Fruit fly (Drosophila melanogaster): ENCODE results near the gene CG43844.

The CG43844 gene

dm6 chr3R:21856098-21856872 lies 33.1 kb upstream of the CG43844 start, which contains the start of gene glec (continued):
- no peak for TF ChIP-seq Gug (GFP tag; IDR thresholded peaks at IDR 0.05)
- no peak for TF ChIP-seq CG11762 (GFP tag; optimal IDR thresholded peaks at IDR 0.05; ENCODE audit: insufficient read depth)
- peak; percentile 65 for TF ChIP-seq eg (GFP tag; IDR thresholded peaks at IDR 0.05)
- TF ChIP-seq fd85E (GFP tag; optimal IDR thresholded peaks at IDR 0.05) = peak; percentile 1
- TF ChIP-seq CG6808 (GFP tag; optimal IDR thresholded peaks at IDR 0.05) = no peak
- no peak for TF ChIP-seq Ets21C (GFP tag; optimal IDR thresholded peaks at IDR 0.05)
- TF ChIP-seq vri (GFP tag; optimal IDR thresholded peaks at IDR 0.05) = peak; percentile 71
- TF ChIP-seq CG8119 (GFP tag; IDR thresholded peaks at IDR 0.05) = peak; percentile 64
- TF ChIP-seq salr (GFP tag; optimal IDR thresholded peaks at IDR 0.05) = peak in 1 of 2 experiments; percentile 58
- no peak for TF ChIP-seq CG11902 (GFP tag; optimal IDR thresholded peaks at IDR 0.05)
- TF ChIP-seq dac (GFP tag; optimal IDR thresholded peaks at IDR 0.05) = peak; percentile 33
- TF ChIP-seq CG1621 (tag; optimal IDR thresholded peaks at IDR 0.05) = peak; percentile 31
- TF ChIP-seq CG10669 (GFP tag; optimal IDR thresholded peaks at IDR 0.05) = no peak
- TF ChIP-seq CG10631 (GFP tag; optimal IDR thresholded peaks at IDR 0.05) = peak; percentile 42
- peak; percentile 99 for TF ChIP-seq Blimp-1 (GFP tag; optimal IDR thresholded peaks at IDR 0.05)
- TF ChIP-seq Lpt (GFP tag; optimal IDR thresholded peaks at IDR 0.05) = peak; percentile 27
- no peak for TF ChIP-seq CG8632 (GFP tag; optimal IDR thresholded peaks at IDR 0.05)
- TF ChIP-seq CG6276 (GFP tag; optimal IDR thresholded peaks at IDR 0.05) = peak; percentile 14
- TF ChIP-seq Smox (GFP tag; optimal IDR thresholded peaks at IDR 0.05) = peak; percentile 77
- TF ChIP-seq CG34406 (GFP tag; optimal IDR thresholded peaks at IDR 0.05) = peak; percentile 22
- peak; percentile 8 for TF ChIP-seq CG4318 (GFP tag; optimal IDR thresholded peaks at IDR 0.05)
- peak; percentile 69 for TF ChIP-seq acj6 (GFP tag; optimal IDR thresholded peaks at IDR 0.05)
- peak; percentile 65 for TF ChIP-seq esn (GFP tag; optimal IDR thresholded peaks at IDR 0.05)
- TF ChIP-seq CG32006 (GFP tag; optimal IDR thresholded peaks at IDR 0.05) = peak; percentile 60
- peak; percentile 69 for TF ChIP-seq Hr4 (GFP tag; optimal IDR thresholded peaks at IDR 0.05)
- no peak for TF ChIP-seq fkh (GFP tag; optimal IDR thresholded peaks at IDR 0.05)
- TF ChIP-seq svp (GFP tag) = peak; percentile 84
- peak; percentile 44 for TF ChIP-seq CG3919 (GFP tag; optimal IDR thresholded peaks at IDR 0.05)
- TF ChIP-seq CG16779 (tag; optimal IDR thresholded peaks at IDR 0.05) = peak; percentile 27
- TF ChIP-seq Hr38 (GFP tag; optimal IDR thresholded peaks at IDR 0.05) = no peak
- no peak for TF ChIP-seq fd59A (GFP tag; optimal IDR thresholded peaks at IDR 0.05)
- no peak for TF ChIP-seq Ets96B (tag; optimal IDR thresholded peaks at IDR 0.05)
- TF ChIP-seq Sox15 (GFP tag; optimal IDR thresholded peaks at IDR 0.05) = peak; percentile 11
- peak; percentile 72 for TF ChIP-seq Met (GFP tag; optimal IDR thresholded peaks at IDR 0.05)
- TF ChIP-seq topi (GFP tag; optimal IDR thresholded peaks at IDR 0.05) = peak; percentile 36
- peak; percentile 72 for TF ChIP-seq achi (GFP tag; optimal IDR thresholded peaks at IDR 0.05)
- peak; percentile 35 for TF ChIP-seq net (GFP tag; optimal IDR thresholded peaks at IDR 0.05)
- TF ChIP-seq CG11294 (GFP tag; IDR thresholded peaks at IDR 0.05) = no peak
- TF ChIP-seq CG15336 (GFP tag; IDR thresholded peaks at IDR 0.05) = peak; percentile 44
- TF ChIP-seq lz (GFP tag; optimal IDR thresholded peaks at IDR 0.05) = peak; percentile 3

dm6 chr3R:21856873-21857243 lies 32.5 kb upstream of the CG43844 start:
- TF ChIP-seq fkh (GFP tag; optimal IDR thresholded peaks at IDR 0.05) (peak; percentile 52), ss (GFP tag; optimal IDR thresholded peaks at IDR 0.05) (no peak)

Data from whole organism, prepupa.